Worm (Caenorhabditis elegans): ENCODE measurements around the gene Y47D7A.3.
A peak's percentile ranks its signal among the peaks of the same experiment; 100 is the strongest.

The Y47D7A.3 gene

DNA sequence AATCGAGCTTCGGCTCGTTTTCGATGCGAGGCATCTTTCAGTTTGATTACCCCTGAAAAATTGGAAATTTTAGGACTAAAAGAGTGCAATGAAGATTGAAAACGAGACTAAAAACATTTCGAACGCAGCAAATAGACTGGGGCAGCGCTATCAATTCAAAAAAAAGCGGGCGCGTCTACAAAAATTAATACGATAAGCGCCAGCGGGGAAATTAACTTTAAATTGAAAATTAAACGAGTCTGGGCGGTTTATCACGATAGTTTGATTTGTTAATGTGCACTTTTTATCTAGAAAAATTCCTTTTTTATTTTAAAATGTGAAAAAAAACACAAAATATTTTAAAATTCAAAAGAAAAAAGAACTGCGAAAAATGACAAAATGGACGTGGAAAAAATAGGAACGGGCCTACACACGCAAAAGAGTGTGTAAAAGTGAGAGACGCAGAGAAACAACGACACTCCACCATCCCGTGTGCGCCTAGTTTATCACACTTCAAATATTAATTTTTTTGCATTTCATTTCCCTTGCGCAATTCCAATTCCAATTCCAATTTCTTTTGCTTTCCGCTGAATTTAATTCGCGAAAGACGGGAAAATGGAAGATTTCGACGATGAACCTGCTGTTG lies 39.3 kb upstream of the Y47D7A.3 start, which contains the start of the genes gmpr-1 and fipp-1:
Gene gmpr-1 (minus strand): TSS at position 75 of the 625 bp plus-strand sequence.
Gene fipp-1 (plus strand): TSS at position 499 of the 625 bp plus-strand sequence.
- TF ChIP-seq jun-1 (tag; optimal IDR thresholded peaks at IDR 0.05) (peak; percentile 24), elt-2 (tag; optimal IDR thresholded peaks at IDR 0.05) (peak; percentile 74), ztf-11 (tag; optimal IDR thresholded peaks at IDR 0.05) (no peak), lin-15B (tag; optimal IDR thresholded peaks at IDR 0.05) (peak; percentile 61), hmg-11 (tag; optimal IDR thresholded peaks at IDR 0.05) (peak; percentile 62), pha-4 (tag; optimal IDR thresholded peaks at IDR 0.05) (peak; percentile 48), lin-39 (tag; optimal IDR thresholded peaks at IDR 0.05) (peak; percentile 16), nhr-23 (tag; optimal IDR thresholded peaks at IDR 0.05) (peak; percentile 69), fos-1 (tag; optimal IDR thresholded peaks at IDR 0.05) (no peak), nfya-1 (tag; optimal IDR thresholded peaks at IDR 0.05; ENCODE audit: insufficient read depth) (peak; percentile 64)

DNA sequence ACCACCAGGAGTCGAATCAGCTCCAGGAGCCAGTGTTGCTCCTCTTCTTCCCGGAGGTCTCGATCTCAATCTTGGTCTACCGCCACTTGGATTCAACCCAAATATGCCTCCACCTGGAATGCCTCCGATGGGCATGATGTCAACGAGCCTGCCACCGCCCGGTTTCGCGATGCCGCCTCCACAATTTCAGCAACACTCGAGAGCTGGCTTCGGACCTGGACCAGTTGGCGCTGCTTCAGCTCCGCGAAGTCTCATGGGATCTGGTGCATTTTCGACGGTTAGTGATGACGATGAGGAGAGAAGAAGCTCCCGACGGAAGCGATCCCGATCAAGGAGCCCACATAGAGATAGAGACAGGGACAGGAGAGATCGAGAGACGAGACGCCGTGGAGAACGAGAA lies 37.8 kb upstream of the Y47D7A.3 start:
- no peak for TF ChIP-seq egl-5 (tag; optimal IDR thresholded peaks at IDR 0.05)
- no peak for TF ChIP-seq unc-62 (GFP tag; optimal IDR thresholded peaks at IDR 0.05)

DNA sequence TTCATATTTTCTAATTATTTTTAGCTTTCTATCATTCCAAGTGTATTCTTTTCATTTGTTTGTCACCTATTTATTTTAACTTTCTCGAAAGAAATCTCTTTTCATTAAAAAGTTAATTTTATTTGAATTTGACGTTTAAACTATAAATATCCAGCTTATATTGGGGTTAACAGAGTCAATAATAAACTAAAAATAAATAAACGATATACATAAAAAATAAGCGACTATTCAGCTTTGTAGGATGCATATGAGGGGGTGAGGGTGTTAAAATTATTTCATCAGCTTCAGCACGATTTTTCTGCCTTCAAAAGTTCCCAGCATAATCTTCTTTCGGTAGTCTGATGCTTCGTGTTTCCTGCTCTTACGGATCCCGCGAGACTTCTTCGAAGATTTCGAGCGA lies 37.1 kb upstream of the Y47D7A.3 start:
- no peak for TF ChIP-seq nhr-11 (tag; optimal IDR thresholded peaks at IDR 0.05)
- TF ChIP-seq ceh-82 (tag; optimal IDR thresholded peaks at IDR 0.05) = no peak
- TF ChIP-seq nhr-25 (tag; optimal IDR thresholded peaks at IDR 0.05) = no peak
- TF ChIP-seq ama-1 (optimal IDR thresholded peaks at IDR 0.05) = no peak
- TF ChIP-seq ceh-28 (tag; optimal IDR thresholded peaks at IDR 0.05) = no peak
- TF ChIP-seq hmg-11 (tag; optimal IDR thresholded peaks at IDR 0.05) = no peak
- no peak for TF ChIP-seq lin-15B (tag; optimal IDR thresholded peaks at IDR 0.05)
- TF ChIP-seq ztf-4 (tag; optimal IDR thresholded peaks at IDR 0.05) = no peak

DNA sequence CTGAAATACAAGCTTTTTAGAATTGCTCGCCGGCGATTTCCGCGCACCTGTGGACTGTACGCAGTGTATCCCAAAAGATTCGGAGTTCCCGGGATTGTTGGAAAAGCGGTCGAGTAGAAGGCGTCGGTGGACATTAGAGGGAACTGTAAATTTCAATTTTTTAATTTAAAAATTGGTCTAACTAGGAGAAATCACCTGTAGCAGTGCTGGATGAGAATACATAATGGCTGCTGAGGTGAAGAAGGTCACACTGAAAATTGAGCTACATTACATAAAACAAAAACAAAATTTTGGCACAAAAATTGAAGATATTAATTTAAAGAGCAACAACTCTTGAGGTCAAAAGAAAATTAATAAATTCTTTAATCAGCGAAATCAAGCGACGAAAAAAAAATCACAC lies 36.1 kb upstream of the Y47D7A.3 start, which contains the start of gene neg-1:
Gene neg-1 (minus strand): TSS at position 250 of the 400 bp plus-strand sequence.
- TF ChIP-seq sea-2 (GFP tag; optimal IDR thresholded peaks at IDR 0.05) (no peak), lin-39 (tag; optimal IDR thresholded peaks at IDR 0.05) (no peak)

DNA sequence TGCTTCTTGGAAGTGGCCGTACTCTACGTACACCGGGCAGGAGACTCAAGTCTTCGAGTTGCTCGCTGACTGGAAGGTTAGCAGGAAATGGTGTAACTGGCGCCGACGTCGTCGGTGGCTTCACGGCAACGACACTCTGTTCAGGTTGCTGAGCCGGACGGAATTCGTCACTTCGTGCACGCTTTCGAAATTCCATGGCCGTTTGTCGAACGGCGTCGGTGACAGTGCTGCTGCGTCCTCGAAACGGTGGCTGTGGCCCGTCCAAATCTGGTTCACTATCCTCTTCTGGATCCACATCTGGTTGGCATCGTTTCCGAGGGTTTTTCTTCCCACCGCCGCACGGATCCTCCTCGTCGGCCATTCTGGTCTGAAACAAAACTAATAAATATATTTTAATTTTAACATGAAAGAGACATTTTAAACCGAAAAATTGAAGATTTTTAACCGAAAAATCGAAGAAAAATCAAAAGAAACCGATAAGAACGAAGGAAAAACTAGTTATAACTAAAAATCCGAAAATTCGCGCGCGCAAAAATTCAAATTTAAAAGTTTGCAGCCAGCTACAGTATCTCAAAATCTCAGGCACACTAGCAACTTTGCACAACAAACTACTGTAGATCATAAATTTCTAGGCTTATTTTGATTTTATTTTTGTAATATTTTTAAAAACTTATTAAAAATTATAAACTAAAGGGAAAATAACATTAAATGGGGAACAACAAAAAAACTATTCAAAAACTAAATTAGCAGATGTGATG lies 34.8 kb upstream of the Y47D7A.3 start, which contains the start of gene F32D1.7:
Gene F32D1.7 (minus strand): TSS at position 367 of the 758 bp plus-strand sequence.
- TF ChIP-seq unc-39 (tag; optimal IDR thresholded peaks at IDR 0.05) (no peak), mdl-1 (tag; optimal IDR thresholded peaks at IDR 0.05) (no peak), ZK546.5 (tag; optimal IDR thresholded peaks at IDR 0.05) (no peak), elt-2 (tag; optimal IDR thresholded peaks at IDR 0.05) (no peak), nhr-23 (tag; optimal IDR thresholded peaks at IDR 0.05) (no peak)

DNA sequence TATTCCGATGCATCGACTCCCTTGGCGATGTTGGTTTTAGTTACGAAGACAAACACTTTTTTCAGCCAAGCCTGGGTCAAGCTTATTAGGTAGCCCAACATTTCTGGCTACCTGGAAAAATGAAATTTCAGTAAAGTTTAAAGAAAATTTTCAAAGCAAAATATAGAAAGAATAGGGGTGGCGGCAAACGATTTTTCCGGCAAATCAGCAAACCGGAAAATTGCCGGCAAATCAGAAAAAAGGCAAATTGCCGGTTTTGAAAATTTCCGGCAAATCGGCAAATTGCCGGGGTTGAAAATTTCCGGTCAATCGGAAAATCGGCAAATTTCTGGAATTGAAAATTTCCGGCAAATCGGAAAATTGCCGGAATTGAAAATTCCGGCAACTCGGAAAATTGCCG lies 33.1 kb upstream of the Y47D7A.3 start, which contains the start of gene F32D1.8:
Gene F32D1.8 (minus strand): TSS at position 101 of the 400 bp plus-strand sequence.
- TF ChIP-seq nhr-25 (tag; optimal IDR thresholded peaks at IDR 0.05) = no peak
- TF ChIP-seq hmg-11 (tag; optimal IDR thresholded peaks at IDR 0.05) = no peak
- TF ChIP-seq unc-39 (tag; optimal IDR thresholded peaks at IDR 0.05) = no peak
- TF ChIP-seq nhr-12 (tag; optimal IDR thresholded peaks at IDR 0.05) = no peak
- no peak for TF ChIP-seq tbx-2 (tag; optimal IDR thresholded peaks at IDR 0.05)
- TF ChIP-seq mml-1 (tag; optimal IDR thresholded peaks at IDR 0.05) = no peak
- no peak for TF ChIP-seq lsy-12 (tag; optimal IDR thresholded peaks at IDR 0.05)
- no peak for TF ChIP-seq fkh-10 (GFP tag; optimal IDR thresholded peaks at IDR 0.05)
- no peak for TF ChIP-seq daf-12 (tag; optimal IDR thresholded peaks at IDR 0.05)
- TF ChIP-seq fkh-2 (tag; optimal IDR thresholded peaks at IDR 0.05) = no peak
- no peak for TF ChIP-seq jun-1 (tag; optimal IDR thresholded peaks at IDR 0.05)
- TF ChIP-seq ama-1 (optimal IDR thresholded peaks at IDR 0.05) = no peak
- no peak for TF ChIP-seq ceh-28 (tag; optimal IDR thresholded peaks at IDR 0.05)
- TF ChIP-seq ceh-16 (tag; optimal IDR thresholded peaks at IDR 0.05) = no peak

Data from whole organism, L3 larva.